Worm (Caenorhabditis elegans): ENCODE results near the gene C39B10.1.

C39B10.1 gene

ce11 chrX:10463542-10463941 lies at the start of gene C39B10.1:
TSS of gene C39B10.1 (minus strand) at chrX:10463642.
- TF ChIP-seq ceh-14 (tag; optimal IDR thresholded peaks at IDR 0.05) (no peak), sox-2 (GFP tag; IDR thresholded peaks at IDR 0.05) (no peak), ttx-3 (tag; optimal IDR thresholded peaks at IDR 0.05) (no peak), elt-4 (tag; optimal IDR thresholded peaks at IDR 0.05) (no peak), ama-1 (optimal IDR thresholded peaks at IDR 0.05) (no peak), ceh-2 (tag; optimal IDR thresholded peaks at IDR 0.05) (no peak), madf-2 (tag; optimal IDR thresholded peaks at IDR 0.05) (no peak), hlh-30 (tag; optimal IDR thresholded peaks at IDR 0.05; ENCODE audit: insufficient read depth) (no peak)

- TF ChIP-seq ceh-24 (tag; optimal IDR thresholded peaks at IDR 0.05): no peak
- no peak for TF ChIP-seq ref-2 (tag; optimal IDR thresholded peaks at IDR 0.05)
- TF ChIP-seq ceh-45 (GFP tag; IDR thresholded peaks at IDR 0.05): no peak
- no peak for TF ChIP-seq fkh-10 (GFP tag; optimal IDR thresholded peaks at IDR 0.05)
- TF ChIP-seq odd-2 (tag; optimal IDR thresholded peaks at IDR 0.05): no peak
- no peak for TF ChIP-seq tbx-7 (tag; optimal IDR thresholded peaks at IDR 0.05)
- no peak for TF ChIP-seq ceh-19 (GFP tag; optimal IDR thresholded peaks at IDR 0.05)
- TF ChIP-seq fkh-6 (tag; optimal IDR thresholded peaks at IDR 0.05): no peak
- no peak for TF ChIP-seq sox-4 (tag; optimal IDR thresholded peaks at IDR 0.05)
- TF ChIP-seq nhr-232 (tag; optimal IDR thresholded peaks at IDR 0.05): no peak
Observed at ce11 chrX:10507971-10508370, 44.5 kb upstream of the C39B10.1 start.

- TF ChIP-seq sox-4 (tag; optimal IDR thresholded peaks at IDR 0.05) (no peak), pax-1 (tag; optimal IDR thresholded peaks at IDR 0.05) (no peak), lim-6 (tag; optimal IDR thresholded peaks at IDR 0.05) (no peak), nhr-232 (tag; optimal IDR thresholded peaks at IDR 0.05) (no peak), dmd-4 (tag; optimal IDR thresholded peaks at IDR 0.05; ENCODE audit: borderline replicate concordance) (no peak), ztf-16 (tag; optimal IDR thresholded peaks at IDR 0.05) (no peak), tbx-2 (tag; optimal IDR thresholded peaks at IDR 0.05) (no peak), ceh-18 (tag; optimal IDR thresholded peaks at IDR 0.05) (no peak), nfya-1 (tag; optimal IDR thresholded peaks at IDR 0.05) (peak; percentile 80), zip-5 (tag; optimal IDR thresholded peaks at IDR 0.05) (no peak), ceh-30 (tag; optimal IDR thresholded peaks at IDR 0.05) (no peak), ceh-2 (tag; optimal IDR thresholded peaks at IDR 0.05) (no peak), ceh-31 (tag; optimal IDR thresholded peaks at IDR 0.05) (peak; percentile 37), sdc-2 (tag; optimal IDR thresholded peaks at IDR 0.05) (no peak)
Observed at ce11 chrX:10505193-10505592, 41.8 kb upstream of the C39B10.1 start.

ce11 chrX:10503393-10503792 lies 40.0 kb upstream of the C39B10.1 start:
- TF ChIP-seq ceh-34 (tag; optimal IDR thresholded peaks at IDR 0.05) (no peak), hlh-30 (tag; optimal IDR thresholded peaks at IDR 0.05; ENCODE audit: insufficient read depth) (no peak), tbx-2 (tag; optimal IDR thresholded peaks at IDR 0.05) (no peak), dmd-4 (tag; optimal IDR thresholded peaks at IDR 0.05; ENCODE audit: borderline replicate concordance) (no peak), nhr-11 (tag; optimal IDR thresholded peaks at IDR 0.05) (no peak), madf-2 (tag; optimal IDR thresholded peaks at IDR 0.05) (no peak), fax-1 (tag; optimal IDR thresholded peaks at IDR 0.05) (no peak), lim-6 (tag; optimal IDR thresholded peaks at IDR 0.05) (no peak)

ce11 chrX:10499590-10499989 lies 36.1 kb upstream of the C39B10.1 start, which contains the start of gene vab-3:
TSS of gene vab-3 (plus strand) at chrX:10499890.
- no peak for TF ChIP-seq sdc-2 (tag; optimal IDR thresholded peaks at IDR 0.05)
- TF ChIP-seq hlh-13 (GFP tag; optimal IDR thresholded peaks at IDR 0.05): no peak
- TF ChIP-seq ceh-31 (tag; optimal IDR thresholded peaks at IDR 0.05): peak; percentile 22
- no peak for TF ChIP-seq sox-4 (tag; optimal IDR thresholded peaks at IDR 0.05)
- no peak for TF ChIP-seq hlh-6 (tag; optimal IDR thresholded peaks at IDR 0.05)
- no peak for TF ChIP-seq ama-1 (optimal IDR thresholded peaks at IDR 0.05)
- no peak for TF ChIP-seq unc-3 (GFP tag; conservative IDR thresholded peaks at IDR 0.05)
- TF ChIP-seq unc-3 (tag; optimal IDR thresholded peaks at IDR 0.05): no peak

Data from whole organism, late embryonic.